Worm (Caenorhabditis elegans): ENCODE measurements around the gene str-260.

str-260 gene

ce11 chrV:3526882-3527281, at the start of gene str-260:
Gene str-260, plus strand, starts transcription at chrV:3527182.
- TF ChIP-seq aptf-3 (GFP tag; IDR thresholded peaks at IDR 0.05) (no peak), egrh-3 (GFP tag; IDR thresholded peaks at IDR 0.05) (no peak), chd-7 (tag; optimal IDR thresholded peaks at IDR 0.05) (no peak), lin-35 (GFP tag; optimal IDR thresholded peaks at IDR 0.05) (no peak)

ce11 chrV:3477496-3477895, 49.5 kb upstream of the str-260 start, which contains the start of gene srbc-31:
Gene srbc-31, minus strand, starts transcription at chrV:3477596.
- TF ChIP-seq lin-35 (GFP tag; optimal IDR thresholded peaks at IDR 0.05) = no peak
- TF ChIP-seq unc-62 (GFP tag; optimal IDR thresholded peaks at IDR 0.05) = no peak
- TF ChIP-seq attf-6 (GFP tag; IDR thresholded peaks at IDR 0.05) = no peak
- TF ChIP-seq egl-44 (GFP tag; IDR thresholded peaks at IDR 0.05) = no peak

DNA sequence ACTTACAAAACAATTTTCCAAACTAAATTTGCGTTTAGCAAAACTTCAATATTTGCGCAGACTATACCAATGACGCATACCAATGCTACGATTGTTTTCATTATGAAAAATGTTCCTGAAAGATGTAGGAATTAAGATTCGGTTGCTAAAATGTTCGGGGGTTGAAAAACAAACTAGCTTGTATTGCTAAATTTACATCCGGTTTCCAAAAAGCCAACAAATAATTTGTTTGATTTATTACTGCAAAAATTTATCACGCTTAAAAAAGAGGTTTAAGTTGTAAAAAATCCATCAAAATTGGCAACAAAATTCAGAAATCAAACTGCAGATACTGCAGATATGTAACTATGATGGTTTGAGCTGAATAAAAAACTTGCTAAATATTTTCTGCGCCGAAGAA, 46.6 kb upstream of the str-260 start, which contains the start of gene srbc-30:
TSS of gene srbc-30 (minus strand) at position 101 of the 400 bp plus-strand sequence.
- TF ChIP-seq ceh-58 (GFP tag; IDR thresholded peaks at IDR 0.05) (no peak), F22D6.2 (tag; optimal IDR thresholded peaks at IDR 0.05) (no peak), nfya-2 (GFP tag; IDR thresholded peaks at IDR 0.05) (no peak), Y56A3A.18 (GFP tag; IDR thresholded peaks at IDR 0.05) (no peak), Y95B8A.8 (GFP tag; IDR thresholded peaks at IDR 0.05) (no peak), C06A6.2 (GFP tag; conservative IDR thresholded peaks at IDR 0.05) (no peak), ama-1 (optimal IDR thresholded peaks at IDR 0.05) (no peak), ama-1 (GFP tag; optimal IDR thresholded peaks at IDR 0.05) (no peak), nfyb-1 (GFP tag; IDR thresholded peaks at IDR 0.05) (no peak), ets-4 (GFP tag; optimal IDR thresholded peaks at IDR 0.05) (no peak), tbp1 (GFP tag; optimal IDR thresholded peaks at IDR 0.05) (no peak), let-607 (tag; optimal IDR thresholded peaks at IDR 0.05) (no peak), F37B4.10 (GFP tag; IDR thresholded peaks at IDR 0.05) (no peak), lir-1 (GFP tag; conservative IDR thresholded peaks at IDR 0.05) (no peak), ceh-40 (GFP tag; IDR thresholded peaks at IDR 0.05) (no peak)

ce11 chrV:3482550-3483002, 44.4 kb upstream of the str-260 start, which contains the start of gene lys-7:
Gene lys-7, minus strand, starts transcription at chrV:3482600.
- TF ChIP-seq him-1 (tag; optimal IDR thresholded peaks at IDR 0.05) = no peak
- TF ChIP-seq F49E8.2 (tag; optimal IDR thresholded peaks at IDR 0.05; ENCODE audit: insufficient read depth) = no peak
- no peak for TF ChIP-seq nhr-120 (GFP tag; IDR thresholded peaks at IDR 0.05)
- no peak for TF ChIP-seq Y67H2A.10 (GFP tag; conservative IDR thresholded peaks at IDR 0.05)
- no peak for TF ChIP-seq rcor-1 (GFP tag; IDR thresholded peaks at IDR 0.05)
- TF ChIP-seq nhr-27 (tag; optimal IDR thresholded peaks at IDR 0.05) = no peak
- TF ChIP-seq dpff-1 (tag; optimal IDR thresholded peaks at IDR 0.05) = no peak
- no peak for TF ChIP-seq hsf-1 (GFP tag; IDR thresholded peaks at IDR 0.05)
- no peak for TF ChIP-seq ztf-25 (GFP tag; IDR thresholded peaks at IDR 0.05)
- TF ChIP-seq snpc-1.3 (tag; optimal IDR thresholded peaks at IDR 0.05; ENCODE audit: insufficient read depth) = no peak
- no peak for TF ChIP-seq K12H6.12 (tag; optimal IDR thresholded peaks at IDR 0.05)
- TF ChIP-seq pha-4 (tag; optimal IDR thresholded peaks at IDR 0.05) = no peak
- no peak for TF ChIP-seq F57A8.1 (GFP tag; optimal IDR thresholded peaks at IDR 0.05)
- no peak for TF ChIP-seq D2030.7 (GFP tag; IDR thresholded peaks at IDR 0.05)
- TF ChIP-seq egl-18 (GFP tag; IDR thresholded peaks at IDR 0.05) = no peak
